Fruit fly (Drosophila melanogaster) whole organism, adult: ENCODE measurements around the gene Gyc76C.
A peak's percentile ranks its signal among the peaks of the same experiment; 100 is the strongest.

Experiments used
- CG11617 ChIP-seq: fragments of 200-800 bp; sonication (Bioruptor generic); optimal IDR thresholded peaks from 2 replicates; lab custom pipeline; 2017; ENCODE audit warnings: mild to moderate bottlenecking, missing biosample characterization, missing genetic modification reagents, missing genetic modification characterization
- CG12768 ChIP-seq: fragments of 200-800 bp; sonication (Bioruptor generic); optimal IDR thresholded peaks from 2 replicates; lab custom pipeline; 2017; ENCODE audit warnings: missing biosample characterization, missing genetic modification characterization, mild to moderate bottlenecking, moderate library complexity, missing genetic modification reagents
- CG14711 ChIP-seq: fragments of 200-800 bp; sonication (Bioruptor generic); optimal IDR thresholded peaks from 2 replicates; lab custom pipeline; 2018; ENCODE audit warnings: missing biosample characterization, mild to moderate bottlenecking, missing genetic modification characterization, moderate library complexity
- CG1620 ChIP-seq: fragments of 200-800 bp; sonication (Bioruptor generic); optimal IDR thresholded peaks from 2 replicates; lab custom pipeline; 2016; ENCODE audit warnings: missing biosample characterization, missing genetic modification characterization
- CG33017 ChIP-seq: fragments of 200-800 bp; sonication (Bioruptor generic); optimal IDR thresholded peaks from 2 replicates; lab custom pipeline; 2018; ENCODE audit warnings: missing biosample characterization, mild to moderate bottlenecking, missing genetic modification characterization, moderate library complexity
- CG5204 ChIP-seq: fragments of 200-800 bp; sonication (Bioruptor generic); optimal IDR thresholded peaks from 2 replicates; lab custom pipeline; 2016; ENCODE audit warnings: missing biosample characterization, missing genetic modification characterization
- CG7045 ChIP-seq: fragments of 200-800 bp; sonication (Bioruptor generic); optimal IDR thresholded peaks from 2 replicates; lab custom pipeline; 2017; ENCODE audit warnings: missing biosample characterization, mild to moderate bottlenecking, missing genetic modification characterization
- CG7101 ChIP-seq: fragments of 200-800 bp; sonication (Bioruptor generic); optimal IDR thresholded peaks from 2 replicates; lab custom pipeline; 2018; ENCODE audit warnings: missing biosample characterization, mild to moderate bottlenecking, missing genetic modification characterization, moderate library complexity
- Clk ChIP-seq: fragments of 200-800 bp; sonication (Bioruptor generic); optimal IDR thresholded peaks from 2 replicates; lab custom pipeline; 2017; ENCODE audit warnings: missing biosample characterization, missing genetic modification characterization
- Crg-1 ChIP-seq: fragments of 200-800 bp; sonication (Bioruptor generic); optimal IDR thresholded peaks from 2 replicates; lab custom pipeline; 2016; ENCODE audit warnings: missing biosample characterization, missing genetic modification characterization
- Hr96 ChIP-seq: fragments of 200-800 bp; sonication (Bioruptor generic); optimal IDR thresholded peaks from 2 replicates; lab custom pipeline; 2016; ENCODE audit warnings: missing biosample characterization, missing genetic modification characterization
- Mnt ChIP-seq: fragments of 200-800 bp; sonication (Bioruptor generic); optimal IDR thresholded peaks from 2 replicates; lab custom pipeline; 2016; ENCODE audit warnings: missing biosample characterization, mild to moderate bottlenecking, missing genetic modification characterization
- bab1 ChIP-seq: fragments of 200-800 bp; sonication (Bioruptor generic); optimal IDR thresholded peaks from 3 replicates; lab custom pipeline; 2019; ENCODE audit warnings: missing biosample characterization, mild to moderate bottlenecking, missing genetic modification characterization, moderate library complexity
- cic ChIP-seq: fragments of 200-800 bp; sonication (Bioruptor generic); optimal IDR thresholded peaks from 2 replicates; lab custom pipeline; 2017; ENCODE audit warnings: missing biosample characterization, mild to moderate bottlenecking, missing genetic modification characterization, moderate library complexity
- cnc ChIP-seq, 2 experiments: fragments of >200 bp; optimal IDR thresholded peaks; 2 replicates each; lab custom pipeline; 2017
- kay ChIP-seq: fragments of 200-800 bp; sonication (Bioruptor generic); peaks from one replicate; lab custom pipeline; 2016; ENCODE audit warnings: missing biosample characterization, missing genetic modification characterization, borderline replicate concordance
- ovo ChIP-seq: fragments of 200-800 bp; sonication (Bioruptor generic); optimal IDR thresholded peaks from 2 replicates; lab custom pipeline; 2016; ENCODE audit warnings: missing biosample characterization, missing genetic modification characterization
- pad ChIP-seq: fragments of 200-800 bp; sonication (Bioruptor generic); optimal IDR thresholded peaks from 3 replicates; lab custom pipeline; 2017; ENCODE audit warnings: missing biosample characterization, missing genetic modification characterization, mild to moderate bottlenecking, moderate library complexity, missing genetic modification reagents
- tj ChIP-seq: fragments of 200-800 bp; sonication (Bioruptor generic); optimal IDR thresholded peaks from 3 replicates; lab custom pipeline; 2017; ENCODE audit warnings: missing biosample characterization, mild to moderate bottlenecking, missing genetic modification characterization, moderate library complexity
- toe ChIP-seq: fragments of 200-800 bp; sonication (Bioruptor generic); optimal IDR thresholded peaks from 2 replicates; lab custom pipeline; 2016; ENCODE audit warnings: missing biosample characterization, missing genetic modification characterization

Gyc76C gene

dm6 chr3L:19793438-19793998 is at the start of gene Gyc76C, which contains the start of the genes CG42637 and SREBP:
TSS of gene Gyc76C (minus strand) at chr3L:19793569.
TSS of gene CG42637 (minus strand) at chr3L:19793569.
TSS of gene SREBP (plus strand) at chr3L:19793935.
- TF ChIP-seq CG1620 (GFP tag; lab: Kevin White, UChicago) (no peak), CG7101 (tag; lab: Kevin White, UChicago) (no peak), cic (no peak), CG5204 (GFP tag; lab: Kevin White, UChicago) (no peak), CG12768 (no peak), Hr96 (no peak), kay (peak; percentile 90), CG7045 (GFP tag; lab: Kevin White, UChicago) (no peak), cnc (optimal IDR thresholded peaks at IDR 0.05; lab: Kevin White, UChicago) (no peak), pad (GFP tag; lab: Kevin White, UChicago) (no peak), CG33017 (tag; lab: Kevin White, UChicago) (no peak), CG14711 (no peak), Clk (GFP tag; lab: Kevin White, UChicago) (no peak), Crg-1 (GFP tag; lab: Kevin White, UChicago) (no peak), tj (GFP tag; lab: Kevin White, UChicago) (peak; percentile 42), Mnt (no peak), toe (no peak), CG11617 (GFP tag; lab: Kevin White, UChicago) (no peak), ovo (GFP tag; lab: Kevin White, UChicago) (peak; percentile 81), bab1 (peak; percentile 31)

dm6 chr3L:19836375-19836937 is 43.1 kb upstream of the Gyc76C start, which contains the start of gene kto:
TSS of gene kto (plus strand) at chr3L:19836614.
- TF ChIP-seq bab1, result peak; percentile 35
- TF ChIP-seq CG7045 (GFP tag; lab: Kevin White, UChicago), result no peak
- TF ChIP-seq cic, result peak; percentile 3

- TF ChIP-seq toe, result no peak
- TF ChIP-seq ovo (GFP tag; lab: Kevin White, UChicago), result peak; percentile 53
- TF ChIP-seq CG5204 (GFP tag; lab: Kevin White, UChicago), result no peak
- TF ChIP-seq CG7045 (GFP tag; lab: Kevin White, UChicago), result no peak
- TF ChIP-seq CG33017 (tag; lab: Kevin White, UChicago), result peak; percentile 38
- TF ChIP-seq Crg-1 (GFP tag; lab: Kevin White, UChicago), result no peak
- peak; percentile 34 for TF ChIP-seq CG11617 (GFP tag; lab: Kevin White, UChicago)
- TF ChIP-seq CG14711, result peak; percentile 41
- peak; percentile 63 for TF ChIP-seq Mnt
- no peak for TF ChIP-seq kay
- TF ChIP-seq Hr96, result no peak
- TF ChIP-seq CG12768, result no peak
- TF ChIP-seq cnc (optimal IDR thresholded peaks at IDR 0.05; lab: Kevin White, UChicago), result no peak
- peak; percentile 59 for TF ChIP-seq pad (GFP tag; lab: Kevin White, UChicago)
- peak; percentile 66 for TF ChIP-seq bab1
- TF ChIP-seq CG7101 (tag; lab: Kevin White, UChicago), result peak; percentile 75
- TF ChIP-seq CG1620 (GFP tag; lab: Kevin White, UChicago), result peak; percentile 61
- TF ChIP-seq tj (GFP tag; lab: Kevin White, UChicago), result peak; percentile 21
Observed at dm6 chr3L:19834143-19834794, 40.9 kb upstream of the Gyc76C start, which contains the start of the genes trc and CG32221. TSS of gene trc (minus strand) at chr3L:19834304. TSS of gene CG32221 (plus strand) at chr3L:19834670.

DNA sequence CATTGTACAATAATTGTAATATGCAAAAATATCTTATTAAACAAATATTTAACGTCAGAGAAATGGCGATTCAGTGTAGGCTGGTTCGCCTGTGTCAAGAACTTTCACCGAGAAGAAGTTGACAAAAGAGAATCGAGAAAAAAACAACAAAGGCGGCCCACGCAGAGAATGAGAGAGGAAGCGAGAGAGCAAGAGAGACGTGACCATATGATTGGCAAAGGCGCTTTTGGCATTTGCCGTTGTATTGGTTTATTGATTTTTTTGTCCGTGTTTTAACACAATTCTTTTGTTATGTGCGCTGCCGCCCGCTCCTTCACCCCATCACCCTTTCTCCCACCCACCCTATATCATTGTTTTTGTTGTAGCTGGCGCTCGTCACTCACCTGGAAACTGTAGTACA is 39.9 kb upstream of the Gyc76C start:
- TF ChIP-seq CG7101 (tag; lab: Kevin White, UChicago) (no peak), kay (no peak), CG14711 (no peak), bab1 (peak; percentile 10), CG12768 (peak; percentile 17)

- TF ChIP-seq CG5204 (GFP tag; lab: Kevin White, UChicago) (no peak), CG7101 (tag; lab: Kevin White, UChicago) (no peak), Hr96 (no peak), kay (no peak), CG14711 (no peak), CG12768 (no peak), pad (GFP tag; lab: Kevin White, UChicago) (no peak), cnc (optimal IDR thresholded peaks at IDR 0.05; lab: Kevin White, UChicago) (no peak), CG1620 (GFP tag; lab: Kevin White, UChicago) (no peak), CG33017 (tag; lab: Kevin White, UChicago) (no peak), cic (no peak), bab1 (no peak), Mnt (no peak), Crg-1 (GFP tag; lab: Kevin White, UChicago) (no peak), Clk (GFP tag; lab: Kevin White, UChicago) (no peak), ovo (GFP tag; lab: Kevin White, UChicago) (no peak), CG11617 (GFP tag; lab: Kevin White, UChicago) (no peak)
Observed at dm6 chr3L:19818701-19819100, 25.3 kb upstream of the Gyc76C start.

dm6 chr3L:19817807-19818531 is 24.6 kb upstream of the Gyc76C start, which contains the start of the genes Fibp and Deaf1:
TSS of gene Fibp (minus strand) at chr3L:19817967.
TSS of gene Deaf1 (plus strand) at chr3L:19818174.
- TF ChIP-seq Hr96, result peak; percentile 88
- TF ChIP-seq CG33017 (tag; lab: Kevin White, UChicago), result peak; percentile 65
- TF ChIP-seq CG14711, result peak; percentile 96
- peak; percentile 87 for TF ChIP-seq CG1620 (GFP tag; lab: Kevin White, UChicago)
- no peak for TF ChIP-seq CG5204 (GFP tag; lab: Kevin White, UChicago)
- peak; percentile 85 for TF ChIP-seq CG11617 (GFP tag; lab: Kevin White, UChicago)
- TF ChIP-seq CG7101 (tag; lab: Kevin White, UChicago), result peak; percentile 80
- TF ChIP-seq bab1, result peak; percentile 79
- peak; percentile 94 for TF ChIP-seq toe
- no peak for TF ChIP-seq kay
- TF ChIP-seq Mnt, result peak; percentile 40
- TF ChIP-seq cnc (optimal IDR thresholded peaks at IDR 0.05; lab: Kevin White, UChicago), result no peak
- TF ChIP-seq pad (GFP tag; lab: Kevin White, UChicago), result peak; percentile 59
- peak; percentile 81 for TF ChIP-seq Crg-1 (GFP tag; lab: Kevin White, UChicago)
- peak; percentile 76 for TF ChIP-seq ovo (GFP tag; lab: Kevin White, UChicago)
- peak; percentile 74 for TF ChIP-seq CG12768
- TF ChIP-seq cic, result no peak
- peak; percentile 43 for TF ChIP-seq tj (GFP tag; lab: Kevin White, UChicago)
- peak; percentile 76 for TF ChIP-seq CG7045 (GFP tag; lab: Kevin White, UChicago)
- TF ChIP-seq Clk (GFP tag; lab: Kevin White, UChicago), result peak; percentile 66
